Worm (Caenorhabditis elegans): ENCODE measurements around the gene F15G9.6.

F15G9.6 gene

ce11 chrX:9668554-9668953 lies 41.0 kb upstream of the F15G9.6 start, which contains the start of gene T14B1.1 (continued):
- TF ChIP-seq swsn-7 (tag; optimal IDR thresholded peaks at IDR 0.05) = peak; percentile 18
- no peak for TF ChIP-seq hlh-4 (tag; optimal IDR thresholded peaks at IDR 0.05)
- TF ChIP-seq ceh-90 (tag; optimal IDR thresholded peaks at IDR 0.05) = no peak
- TF ChIP-seq lin-15B (tag; optimal IDR thresholded peaks at IDR 0.05) = no peak
- no peak for TF ChIP-seq egl-27 (tag; optimal IDR thresholded peaks at IDR 0.05)
- no peak for TF ChIP-seq pqm-1 (tag; optimal IDR thresholded peaks at IDR 0.05)
- no peak for TF ChIP-seq nhr-12 (tag; optimal IDR thresholded peaks at IDR 0.05)
- TF ChIP-seq nhr-19 (GFP tag; conservative IDR thresholded peaks at IDR 0.05) = peak; percentile 16; the same call in 1 of the 2 replicates
- TF ChIP-seq tlp-1 (tag; optimal IDR thresholded peaks at IDR 0.05) = no peak
- no peak for TF ChIP-seq nhr-237 (tag; optimal IDR thresholded peaks at IDR 0.05)
- no peak for TF ChIP-seq fkh-4 (tag; optimal IDR thresholded peaks at IDR 0.05; ENCODE audit: borderline replicate concordance)
- TF ChIP-seq egl-13 (tag; optimal IDR thresholded peaks at IDR 0.05) = no peak
- peak in 1 of 3 experiments; percentile 39 for TF ChIP-seq ceh-82 (tag; optimal IDR thresholded peaks at IDR 0.05)
- no peak for TF ChIP-seq C04F5.9 (tag; optimal IDR thresholded peaks at IDR 0.05)
- no peak for TF ChIP-seq irx-1 (tag; optimal IDR thresholded peaks at IDR 0.05)
- TF ChIP-seq ceh-8 (GFP tag; optimal IDR thresholded peaks at IDR 0.05) = no peak
- TF ChIP-seq nhr-20 (tag; optimal IDR thresholded peaks at IDR 0.05) = no peak
- TF ChIP-seq grh-1 (GFP tag; IDR thresholded peaks at IDR 0.05) = no peak
- no peak for TF ChIP-seq unc-130 (tag; optimal IDR thresholded peaks at IDR 0.05)
- no peak for TF ChIP-seq ztf-4 (tag; optimal IDR thresholded peaks at IDR 0.05)
- no peak for TF ChIP-seq nhr-76 (tag; optimal IDR thresholded peaks at IDR 0.05)
- no peak for TF ChIP-seq mab-9 (GFP tag; IDR thresholded peaks at IDR 0.05)
- no peak for TF ChIP-seq tbx-2 (tag; optimal IDR thresholded peaks at IDR 0.05)
- TF ChIP-seq pag-3 (tag; optimal IDR thresholded peaks at IDR 0.05; ENCODE audit: borderline replicate concordance, insufficient read depth) = no peak
- peak in 1 of 2 experiments; percentile 3 for TF ChIP-seq mdl-1 (tag; optimal IDR thresholded peaks at IDR 0.05)
- no peak for TF ChIP-seq ceh-63 (GFP tag; optimal IDR thresholded peaks at IDR 0.05)
- peak; percentile 11 for TF ChIP-seq nhr-85 (tag)
- TF ChIP-seq fkh-10 (GFP tag; optimal IDR thresholded peaks at IDR 0.05) = peak; percentile 29
- TF ChIP-seq lin-35 (GFP tag; optimal IDR thresholded peaks at IDR 0.05) = peak in 1 of 2 experiments; percentile 23
- peak; percentile 48 for TF ChIP-seq fkh-8 (tag; optimal IDR thresholded peaks at IDR 0.05)
- peak; percentile 9 for TF ChIP-seq unc-86 (tag; optimal IDR thresholded peaks at IDR 0.05)
- no peak for TF ChIP-seq dpl-1 (GFP tag; optimal IDR thresholded peaks at IDR 0.05)
- no peak for TF ChIP-seq jun-1 (tag; optimal IDR thresholded peaks at IDR 0.05)
- TF ChIP-seq nhr-28 (tag; optimal IDR thresholded peaks at IDR 0.05) = no peak
- TF ChIP-seq unc-98 (GFP tag; IDR thresholded peaks at IDR 0.05) = no peak
- TF ChIP-seq skn-1 (tag; optimal IDR thresholded peaks at IDR 0.05) = no peak
- no peak for TF ChIP-seq fos-1 (tag; optimal IDR thresholded peaks at IDR 0.05)
- no peak for TF ChIP-seq elt-3 (tag; optimal IDR thresholded peaks at IDR 0.05)
- no peak for TF ChIP-seq pax-3 (tag; optimal IDR thresholded peaks at IDR 0.05)
- no peak for TF ChIP-seq sox-4 (tag; optimal IDR thresholded peaks at IDR 0.05)
- TF ChIP-seq C34B4.2 (tag; optimal IDR thresholded peaks at IDR 0.05) = no peak
- TF ChIP-seq blmp-1 (tag; optimal IDR thresholded peaks at IDR 0.05) = no peak
- TF ChIP-seq lin-39 (tag; optimal IDR thresholded peaks at IDR 0.05) = no peak
- no peak for TF ChIP-seq alr-1 (tag; optimal IDR thresholded peaks at IDR 0.05; ENCODE audit: borderline replicate concordance)
- TF ChIP-seq ces-1 (GFP tag; optimal IDR thresholded peaks at IDR 0.05) = no peak
- no peak for TF ChIP-seq xbp-1 (tag; optimal IDR thresholded peaks at IDR 0.05)
- TF ChIP-seq nhr-77 (tag; optimal IDR thresholded peaks at IDR 0.05) = no peak
- TF ChIP-seq nhr-47 (tag; optimal IDR thresholded peaks at IDR 0.05) = peak; percentile 8
- TF ChIP-seq nhr-90 (tag; optimal IDR thresholded peaks at IDR 0.05; ENCODE audit: poor library complexity) = no peak
- no peak for TF ChIP-seq aha-1 (tag; optimal IDR thresholded peaks at IDR 0.05)
- no peak for TF ChIP-seq C16A3.4 (tag; optimal IDR thresholded peaks at IDR 0.05)
- TF ChIP-seq snpc-4 (tag; optimal IDR thresholded peaks at IDR 0.05) = no peak
- TF ChIP-seq sptf-1 (tag; optimal IDR thresholded peaks at IDR 0.05) = no peak
- no peak for TF ChIP-seq ama-1 (optimal IDR thresholded peaks at IDR 0.05)
- TF ChIP-seq mef-2 (tag; optimal IDR thresholded peaks at IDR 0.05) = no peak

Measured in whole organism, L1 larva.